Fruit fly (Drosophila melanogaster): Measurements from ENCODE around the gene prc.

Gene prc

DNA sequence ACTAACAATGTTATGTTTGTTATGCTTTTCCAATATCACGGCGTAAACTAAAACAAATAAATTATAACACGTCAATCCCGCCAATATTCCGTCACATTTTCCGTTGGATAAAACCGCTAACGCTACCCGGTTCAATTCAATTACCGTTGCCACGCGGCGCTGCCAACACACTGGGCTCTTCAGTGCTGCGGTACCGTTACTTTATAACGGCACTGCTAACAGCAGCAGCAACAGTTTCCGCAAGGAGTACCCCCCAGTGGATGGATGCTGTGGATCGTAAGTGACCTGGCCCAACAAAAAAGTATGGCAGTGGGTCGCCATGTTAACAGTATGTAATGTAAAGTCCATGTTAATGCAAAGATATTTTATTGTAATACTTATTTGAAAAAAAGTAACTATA lies 27.2 kb downstream of the prc start, which contains the start of gene CG44837:
Gene CG44837 (minus strand): TSS at position 157 of the 400 bp plus-strand sequence.
- no peak for TF ChIP-seq Eip75B (GFP tag; optimal IDR thresholded peaks at IDR 0.05)
- TF ChIP-seq CG6808 (GFP tag; optimal IDR thresholded peaks at IDR 0.05), result no peak
- no peak for TF ChIP-seq Eip78C (GFP tag)
- no peak for TF ChIP-seq Gug (GFP tag; IDR thresholded peaks at IDR 0.05)
- TF ChIP-seq Hr39 (GFP tag; optimal IDR thresholded peaks at IDR 0.05), result no peak

DNA sequence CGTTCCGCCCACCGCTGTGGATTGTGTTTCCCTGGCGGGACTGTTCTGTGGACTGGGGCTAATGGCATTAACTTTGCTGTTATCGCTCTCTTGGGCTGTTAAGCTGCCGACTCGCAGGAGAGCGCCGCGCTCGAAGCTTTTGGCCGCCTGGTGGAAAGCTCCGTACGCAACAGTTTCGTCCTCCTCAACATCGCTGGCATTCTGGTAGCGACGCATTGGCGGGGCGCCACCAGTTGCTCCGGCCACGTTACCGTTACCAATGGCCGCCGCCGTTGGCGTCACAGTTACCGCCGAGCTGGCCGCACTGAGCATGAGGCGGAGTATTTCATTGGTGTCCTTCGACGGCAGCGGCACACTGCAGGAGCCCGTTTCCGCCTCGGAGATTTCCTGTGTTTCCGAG lies 28.7 kb downstream of the prc start:
- TF ChIP-seq Eip78C (GFP tag) (no peak), cyc (GFP tag; optimal IDR thresholded peaks at IDR 0.05) (no peak), pdm3 (GFP tag; optimal IDR thresholded peaks at IDR 0.05) (no peak), Ets21C (GFP tag; optimal IDR thresholded peaks at IDR 0.05) (no peak), CG10631 (GFP tag; optimal IDR thresholded peaks at IDR 0.05) (no peak), fd85E (GFP tag; optimal IDR thresholded peaks at IDR 0.05) (no peak), acj6 (GFP tag; optimal IDR thresholded peaks at IDR 0.05) (no peak), salr (GFP tag; optimal IDR thresholded peaks at IDR 0.05) (no peak), Hr4 (GFP tag; optimal IDR thresholded peaks at IDR 0.05) (no peak), Met (GFP tag; optimal IDR thresholded peaks at IDR 0.05) (no peak), svp (GFP tag) (no peak), net (GFP tag; optimal IDR thresholded peaks at IDR 0.05) (no peak), topi (GFP tag; optimal IDR thresholded peaks at IDR 0.05) (no peak), CG4318 (GFP tag; optimal IDR thresholded peaks at IDR 0.05) (no peak), lz (GFP tag; optimal IDR thresholded peaks at IDR 0.05) (no peak), CG9139 (GFP tag; optimal IDR thresholded peaks at IDR 0.05) (no peak), OdsH (GFP tag; optimal IDR thresholded peaks at IDR 0.05) (no peak), esn (GFP tag; optimal IDR thresholded peaks at IDR 0.05) (no peak), CG10669 (GFP tag; optimal IDR thresholded peaks at IDR 0.05) (no peak), CG3032 (tag; optimal IDR thresholded peaks at IDR 0.05) (no peak)

DNA sequence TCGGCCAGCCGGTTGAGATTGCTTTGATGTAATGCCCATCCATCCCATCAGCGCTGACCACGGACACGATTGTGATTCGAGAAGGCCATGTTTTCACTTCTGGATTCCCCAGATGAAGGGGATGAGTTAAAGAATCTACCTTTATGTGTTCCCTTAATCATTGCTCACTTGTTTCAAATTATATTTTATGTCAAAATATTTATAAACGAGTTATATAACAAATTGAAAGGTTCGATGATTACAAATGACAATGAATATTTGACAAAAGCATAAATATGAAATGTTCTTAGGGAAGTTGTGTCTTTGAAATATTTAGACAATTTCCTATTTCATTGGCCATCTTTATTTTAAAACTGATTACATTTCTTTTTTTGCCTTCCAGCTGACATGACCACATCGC lies 34.3 kb downstream of the prc start:
- TF ChIP-seq net (GFP tag; optimal IDR thresholded peaks at IDR 0.05) (no peak), vri (GFP tag; optimal IDR thresholded peaks at IDR 0.05) (no peak), svp (GFP tag) (peak; percentile 50), fd85E (GFP tag; optimal IDR thresholded peaks at IDR 0.05) (no peak)

DNA sequence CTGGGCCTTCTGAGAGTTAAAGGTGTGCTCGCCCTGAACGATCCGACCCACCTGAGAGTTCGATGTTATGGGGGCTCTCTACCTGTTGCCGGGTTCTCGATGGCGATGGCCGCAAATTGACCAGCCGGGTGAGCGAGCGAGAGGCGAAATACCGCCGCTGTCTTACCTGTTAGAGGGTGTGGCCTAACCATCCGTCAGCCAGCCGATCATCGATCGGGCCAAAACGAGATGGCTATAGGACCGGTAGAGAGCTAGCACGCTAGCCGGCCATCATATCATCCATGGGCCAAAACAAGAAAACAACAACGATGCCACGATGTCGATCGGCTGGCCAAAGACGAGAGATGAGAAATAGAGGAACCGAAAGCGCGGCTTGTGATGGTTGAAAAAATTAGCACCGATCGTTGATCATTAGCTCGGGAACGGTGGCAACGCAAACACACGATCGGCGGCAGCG lies 38.6 kb downstream of the prc start, which contains the start of gene byn:
Gene byn (plus strand): TSS at position 407 of the 457 bp plus-strand sequence.
- peak in 1 of 2 experiments; percentile 42 for TF ChIP-seq ss (GFP tag; optimal IDR thresholded peaks at IDR 0.05)
- 0 out of 3 replicates have a peak, but pooled peaks have one; percentile 11 for TF ChIP-seq eg (GFP tag; IDR thresholded peaks at IDR 0.05)
- TF ChIP-seq CG6854 (GFP tag; optimal IDR thresholded peaks at IDR 0.05), result no peak

DNA sequence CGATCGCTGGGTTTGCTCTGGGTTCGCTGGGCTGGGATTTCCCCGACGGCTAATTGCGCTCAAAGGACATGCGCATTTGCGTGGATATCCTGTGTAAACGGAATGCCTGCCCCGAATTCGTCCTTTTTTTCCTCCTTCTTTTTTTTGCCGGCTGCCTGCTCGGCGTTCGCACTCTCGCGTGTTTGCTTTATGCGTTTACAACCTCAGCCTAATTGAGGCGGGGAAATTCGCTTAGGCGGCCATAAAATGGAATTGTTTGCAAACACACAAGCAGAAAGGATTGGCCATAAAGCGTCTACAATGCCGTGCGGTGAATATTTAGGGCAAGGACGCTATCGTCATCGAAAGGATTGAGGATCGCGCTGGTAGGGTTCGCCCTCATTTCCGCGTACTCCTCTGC lies 40.5 kb downstream of the prc start:
- TF ChIP-seq Gug (GFP tag; IDR thresholded peaks at IDR 0.05) (no peak), vri (GFP tag; optimal IDR thresholded peaks at IDR 0.05) (no peak), Sox14 (GFP tag; optimal IDR thresholded peaks at IDR 0.05) (no peak), Sox15 (GFP tag; optimal IDR thresholded peaks at IDR 0.05) (no peak), Eip93F (GFP tag; optimal IDR thresholded peaks at IDR 0.05) (no peak), CG31627 (GFP tag; optimal IDR thresholded peaks at IDR 0.05) (no peak), CG8632 (GFP tag; optimal IDR thresholded peaks at IDR 0.05) (no peak), CG10669 (GFP tag; optimal IDR thresholded peaks at IDR 0.05) (no peak), CG15336 (GFP tag; IDR thresholded peaks at IDR 0.05) (no peak), CG32006 (GFP tag; optimal IDR thresholded peaks at IDR 0.05) (no peak), Eip75B (GFP tag; optimal IDR thresholded peaks at IDR 0.05) (no peak), Hr4 (GFP tag; optimal IDR thresholded peaks at IDR 0.05) (no peak), dac (GFP tag; optimal IDR thresholded peaks at IDR 0.05) (no peak), svp (GFP tag) (no peak), pdm3 (GFP tag; optimal IDR thresholded peaks at IDR 0.05) (no peak), fd59A (GFP tag; optimal IDR thresholded peaks at IDR 0.05) (no peak)
